Fruit fly (Drosophila melanogaster) whole organism, embryonic: Measurements from ENCODE around the gene CG13670.
A peak's percentile ranks its signal among the peaks of the same experiment; 100 is the strongest.

Experiments
- Ada2b ChIP-seq: fragments of 200-800 bp; sonication (Bioruptor generic); IDR thresholded peaks from 2 replicates; pipeline ENCODE4 v1.3.6; 2022; ENCODE audit warnings: missing biosample characterization, missing genetic modification characterization
- Atf3 ChIP-seq: fragments of 200-800 bp; sonication (Bioruptor generic); optimal IDR thresholded peaks from 3 replicates; lab custom pipeline; 2016; ENCODE audit warnings: missing biosample characterization, missing genetic modification characterization
- BEAF-32 ChIP-seq: fragments of 200-800 bp; sonication (Bioruptor generic); optimal IDR thresholded peaks from 3 replicates; lab custom pipeline; 2017; ENCODE audit warnings: missing biosample characterization, missing genetic modification characterization, mild to moderate bottlenecking, moderate library complexity, missing genetic modification reagents
- Bgb ChIP-seq: fragments of 200-800 bp; sonication (Bioruptor generic); IDR thresholded peaks from 2 replicates; pipeline ENCODE4 v1.3.6; 2022; ENCODE audit warnings: missing biosample characterization, missing genetic modification characterization; ENCODE audit not compliant: partially characterized antibody
- CG1024 ChIP-seq: fragments of 200-800 bp; sonication (Bioruptor generic); IDR thresholded peaks from 2 replicates; pipeline ENCODE4 v1.3.6; 2022; ENCODE audit warnings: missing biosample characterization, missing genetic modification characterization
- CG11696 ChIP-seq: fragments of 200-800 bp; sonication (Bioruptor generic); IDR thresholded peaks from 2 replicates; pipeline ENCODE4 v1.3.6; 2022; ENCODE audit warnings: missing biosample characterization, missing genetic modification characterization
- CG12155 ChIP-seq: fragments of 200-800 bp; sonication (Bioruptor generic); optimal IDR thresholded peaks from 3 replicates; lab custom pipeline; 2016; ENCODE audit warnings: missing biosample characterization, missing genetic modification characterization
- CG12744 ChIP-seq: fragments of 200-800 bp; sonication (Bioruptor generic); optimal IDR thresholded peaks from 2 replicates; lab custom pipeline; 2016; ENCODE audit warnings: missing biosample characterization, missing genetic modification characterization
- CG13624 ChIP-seq: fragments of 200-800 bp; sonication (Bioruptor generic); optimal IDR thresholded peaks from 2 replicates; lab custom pipeline; 2016; ENCODE audit warnings: missing biosample characterization, missing genetic modification characterization
- CG30403 ChIP-seq: fragments of 200-800 bp; sonication (Bioruptor generic); optimal IDR thresholded peaks from 3 replicates; lab custom pipeline; 2016; ENCODE audit warnings: missing biosample characterization, missing genetic modification characterization
- CG32532 ChIP-seq: fragments of 200-800 bp; sonication (Bioruptor generic); IDR thresholded peaks from 2 replicates; pipeline ENCODE4 v1.3.6; 2022; ENCODE audit warnings: missing biosample characterization, missing genetic modification characterization
- CG34422 ChIP-seq: fragments of 200-800 bp; sonication (Bioruptor generic); IDR thresholded peaks from 3 replicates; pipeline ENCODE4 v1.3.6; 2022; ENCODE audit warnings: missing biosample characterization, missing genetic modification characterization
- CG8765 ChIP-seq: fragments of 200-800 bp; sonication (Bioruptor generic); IDR thresholded peaks from 2 replicates; pipeline ENCODE4 v1.3.6; 2022; ENCODE audit warnings: missing biosample characterization, missing genetic modification characterization
- CG8944 ChIP-seq: fragments of 200-800 bp; sonication (Bioruptor generic); optimal IDR thresholded peaks from 3 replicates; lab custom pipeline; 2016; ENCODE audit warnings: missing biosample characterization, missing genetic modification characterization
- Ets97D ChIP-seq: fragments of 200-800 bp; sonication (Bioruptor generic); optimal IDR thresholded peaks from 3 replicates; lab custom pipeline; 2016; ENCODE audit warnings: missing biosample characterization, missing genetic modification characterization
- Gug ChIP-seq: fragments of 200-800 bp; sonication (Bioruptor generic); IDR thresholded peaks from 4 replicates; pipeline ENCODE4 v1.3.6; 2022; ENCODE audit warnings: missing biosample characterization, missing genetic modification characterization
- HLH54F ChIP-seq: fragments of 200-800 bp; sonication (Bioruptor generic); optimal IDR thresholded peaks from 3 replicates; lab custom pipeline; 2016; ENCODE audit warnings: missing biosample characterization, missing genetic modification characterization
- HmgZ ChIP-seq: fragments of 200-800 bp; sonication (Bioruptor generic); optimal IDR thresholded peaks from 2 replicates; lab custom pipeline; 2018; ENCODE audit warnings: missing biosample characterization, mild to moderate bottlenecking, missing genetic modification characterization
- Hr51 ChIP-seq, 2 experiments: fragments of 200-800 bp; sonication (Bioruptor generic); optimal IDR thresholded peaks; 2 replicates in 1 of 2; 3 replicates in 1 of 2; lab custom pipeline; 2016 to 2018; ENCODE audit warnings: missing biosample characterization in 2 of 2, missing genetic modification characterization in 2 of 2, mild to moderate bottlenecking in 1 of 2, moderate library complexity in 1 of 2
- Med ChIP-seq: fragments of 200-800 bp; sonication (Bioruptor generic); peaks from one replicate; lab custom pipeline; 2016; ENCODE audit warnings: missing biosample characterization, missing genetic modification characterization, mild to moderate bottlenecking, inconsistent platforms, moderate library complexity
- Mes4 ChIP-seq: fragments of 200-800 bp; sonication (Bioruptor generic); optimal IDR thresholded peaks from 2 replicates; lab custom pipeline; 2016; ENCODE audit warnings: missing biosample characterization, missing genetic modification characterization
- Neu2 ChIP-seq: fragments of 200-800 bp; sonication (Bioruptor generic); optimal IDR thresholded peaks from 3 replicates; lab custom pipeline; 2016; ENCODE audit warnings: missing biosample characterization, missing genetic modification characterization, borderline replicate concordance
- Opbp ChIP-seq: fragments of 200-800 bp; sonication (Bioruptor generic); IDR thresholded peaks from 3 replicates; pipeline ENCODE4 v1.3.6; 2022; ENCODE audit warnings: missing biosample characterization, missing genetic modification characterization; ENCODE audit not compliant: partially characterized antibody
- Vsx1 ChIP-seq: fragments of 200-800 bp; sonication (Bioruptor generic); optimal IDR thresholded peaks from 2 replicates; lab custom pipeline; 2017; ENCODE audit warnings: missing biosample characterization, mild to moderate bottlenecking, missing genetic modification characterization, missing genetic modification reagents
- btn ChIP-seq: fragments of 200-800 bp; sonication (Bioruptor generic); optimal IDR thresholded peaks from 2 replicates; lab custom pipeline; 2016; ENCODE audit warnings: missing biosample characterization, missing genetic modification characterization
- dan ChIP-seq: fragments of 200-800 bp; sonication (Bioruptor generic); IDR thresholded peaks from 2 replicates; pipeline ENCODE4 v1.3.6; 2022; ENCODE audit warnings: missing biosample characterization, missing genetic modification characterization
- danr ChIP-seq: fragments of 200-800 bp; sonication (Bioruptor generic); IDR thresholded peaks from 2 replicates; pipeline ENCODE4 v1.3.6; 2022; ENCODE audit warnings: missing biosample characterization, missing genetic modification characterization
- exex ChIP-seq: fragments of 200-800 bp; sonication (Bioruptor generic); optimal IDR thresholded peaks from 4 replicates; lab custom pipeline; 2018; ENCODE audit warnings: missing biosample characterization, mild to moderate bottlenecking, missing genetic modification characterization, moderate library complexity
- fd3F ChIP-seq: fragments of 200-800 bp; sonication (Bioruptor generic); optimal IDR thresholded peaks from 2 replicates; lab custom pipeline; 2018; ENCODE audit warnings: missing biosample characterization, mild to moderate bottlenecking, missing genetic modification characterization, moderate library complexity
- ftz-f1 ChIP-seq: fragments of 200-800 bp; sonication (Bioruptor generic); optimal IDR thresholded peaks from 2 replicates; lab custom pipeline; 2016; ENCODE audit warnings: missing biosample characterization, missing genetic modification characterization
- gfzf ChIP-seq: fragments of 200-800 bp; sonication (Bioruptor generic); optimal IDR thresholded peaks from 2 replicates; lab custom pipeline; 2016; ENCODE audit warnings: missing biosample characterization, mild to moderate bottlenecking, missing genetic modification characterization, moderate library complexity
- ham ChIP-seq: fragments of 200-800 bp; sonication (Bioruptor generic); IDR thresholded peaks from 2 replicates; pipeline ENCODE4 v1.3.6; 2022; ENCODE audit warnings: missing biosample characterization, missing genetic modification characterization
- jing ChIP-seq: fragments of 200-800 bp; sonication (Bioruptor generic); optimal IDR thresholded peaks from 2 replicates; lab custom pipeline; 2018; ENCODE audit warnings: missing biosample characterization, mild to moderate bottlenecking, missing genetic modification characterization
- ken ChIP-seq: fragments of 200-800 bp; sonication (Bioruptor generic); IDR thresholded peaks from 3 replicates; pipeline ENCODE4 v1.3.6; 2022; ENCODE audit warnings: missing biosample characterization, missing genetic modification characterization
- lab ChIP-seq: fragments of 200-800 bp; sonication (Bioruptor generic); optimal IDR thresholded peaks from 3 replicates; lab custom pipeline; 2017; ENCODE audit warnings: missing biosample characterization, missing genetic modification characterization, mild to moderate bottlenecking, moderate library complexity, missing genetic modification reagents
- nerfin-2 ChIP-seq: fragments of 200-800 bp; sonication (Bioruptor generic); IDR thresholded peaks from 2 replicates; pipeline ENCODE4 v1.3.6; 2022; ENCODE audit warnings: missing biosample characterization, missing genetic modification characterization; ENCODE audit not compliant: partially characterized antibody
- onecut ChIP-seq: fragments of 200-800 bp; sonication (Bioruptor generic); IDR thresholded peaks from 2 replicates; pipeline ENCODE4 v1.3.6; 2022; ENCODE audit warnings: missing biosample characterization, missing genetic modification characterization
- otp ChIP-seq: fragments of 200-800 bp; sonication (Bioruptor generic); IDR thresholded peaks from 3 replicates; pipeline ENCODE4, ENCODE4 v1.3.6; 2022; ENCODE audit warnings: missing biosample characterization, missing genetic modification characterization
- p53 ChIP-seq: fragments of 200-800 bp; sonication (Bioruptor generic); optimal IDR thresholded peaks from 2 replicates; lab custom pipeline; 2016; ENCODE audit warnings: missing biosample characterization, missing genetic modification characterization
- pb ChIP-seq: fragments of 200-800 bp; sonication (Bioruptor generic); optimal IDR thresholded peaks from 3 replicates; lab custom pipeline; 2016; ENCODE audit warnings: missing biosample characterization, missing genetic modification characterization
- phol ChIP-seq: fragments of 200-800 bp; sonication (Bioruptor generic); optimal IDR thresholded peaks from 3 replicates; lab custom pipeline; 2018; ENCODE audit warnings: missing biosample characterization, mild to moderate bottlenecking, missing genetic modification characterization, moderate library complexity
- pnt ChIP-seq: fragments of 200-800 bp; sonication (Bioruptor generic); optimal IDR thresholded peaks from 3 replicates; lab custom pipeline; 2016; ENCODE audit warnings: missing biosample characterization, missing genetic modification characterization
- pros ChIP-seq: fragments of 200-800 bp; sonication (Bioruptor generic); optimal IDR thresholded peaks from 3 replicates; lab custom pipeline; 2019; ENCODE audit warnings: missing biosample characterization, mild to moderate bottlenecking, missing genetic modification characterization, moderate library complexity
- pzg ChIP-seq: fragments of 200-800 bp; sonication (Bioruptor generic); optimal IDR thresholded peaks from 3 replicates; lab custom pipeline; 2018; ENCODE audit warnings: missing biosample characterization, mild to moderate bottlenecking, missing genetic modification characterization, moderate library complexity
- run ChIP-seq: fragments of 200-800 bp; sonication (Bioruptor generic); optimal IDR thresholded peaks from 3 replicates; lab custom pipeline; 2018; ENCODE audit warnings: missing biosample characterization, mild to moderate bottlenecking, missing genetic modification characterization
- sc ChIP-seq, 3 experiments: fragments of >200 bp in 2 of 3; fragments of 200-800 bp in 1 of 3; sonication (Bioruptor generic) in 1 of 3; optimal IDR thresholded peaks; 2 replicates in 2 of 3; 3 replicates in 1 of 3; lab custom pipeline; 2017; ENCODE audit warnings: mild to moderate bottlenecking in 1 of 3, missing biosample characterization in 1 of 3, missing genetic modification characterization in 1 of 3, missing genetic modification reagents in 1 of 3
- stc ChIP-seq: fragments of 200-800 bp; sonication (Bioruptor generic); IDR thresholded peaks from 2 replicates; pipeline ENCODE4 v1.3.6; 2022; ENCODE audit warnings: missing biosample characterization, missing genetic modification characterization
- tup ChIP-seq: fragments of 200-800 bp; sonication (Bioruptor generic); optimal IDR thresholded peaks from 2 replicates; lab custom pipeline; 2016; ENCODE audit warnings: missing biosample characterization, mild to moderate bottlenecking, missing genetic modification characterization, moderate library complexity

Gene CG13670

dm6 chr3L:8315141-8315816 is 5.3 kb upstream of the CG13670 start, which contains the start of gene Cpsf6 (continued):
- TF ChIP-seq sc (optimal IDR thresholded peaks at IDR 0.05; lab: Kevin White, UChicago), result no peak
- no peak for TF ChIP-seq sc (GFP tag; optimal IDR thresholded peaks at IDR 0.05; lab: Kevin White, UChicago)
- TF ChIP-seq Atf3 (GFP tag; lab: Kevin White, UChicago), result peak; percentile 37
- TF ChIP-seq nerfin-2 (GFP tag; lab: Robert Waterston, UW), result 0 out of 2 replicates have a peak, but pooled peaks have one; percentile 18
- peak; percentile 96 for TF ChIP-seq CG34422
- TF ChIP-seq Vsx1, result peak; percentile 8
- TF ChIP-seq Bgb, result peak; percentile 31; the same call in 1 of the 2 replicates
- no peak for TF ChIP-seq HLH54F (GFP tag; lab: Kevin White, UChicago)
- TF ChIP-seq danr (GFP tag; lab: Robert Waterston, UW), result no peak
- no peak for TF ChIP-seq CG13624
- TF ChIP-seq ftz-f1 (GFP tag; lab: Kevin White, UChicago), result no peak
- TF ChIP-seq Med (GFP tag; lab: Kevin White, UChicago), result peak; percentile 50
- TF ChIP-seq CG11696 (GFP tag; lab: Robert Waterston, UW), result no peak
- no peak for TF ChIP-seq pb
- TF ChIP-seq gfzf (GFP tag; lab: Kevin White, UChicago), result peak; percentile 79
- TF ChIP-seq stc (GFP tag; lab: Robert Waterston, UW), result no peak
- TF ChIP-seq phol (tag; lab: Kevin White, UChicago), result peak; percentile 98
- 0 out of 2 replicates have a peak, but pooled peaks have one; percentile 14 for TF ChIP-seq CG1024 (GFP tag; lab: Robert Waterston, UW)
- 0 out of 2 replicates have a peak, but pooled peaks have one; percentile 10 for TF ChIP-seq onecut (GFP tag; lab: Robert Waterston, UW)
- peak; percentile 44 for TF ChIP-seq CG12155 (GFP tag; lab: Kevin White, UChicago)
- TF ChIP-seq Mes4 (GFP tag; lab: Kevin White, UChicago), result no peak
- TF ChIP-seq Ada2b (GFP tag; lab: Robert Waterston, UW), result peak; percentile 67
- TF ChIP-seq ken (GFP tag; lab: Robert Waterston, UW), result peak; percentile 43; the same call in 1 of the 3 replicates
- peak; percentile 2 for TF ChIP-seq exex (tag; lab: Kevin White, UChicago)
- peak; percentile 53 for TF ChIP-seq HmgZ (tag; lab: Kevin White, UChicago)
- peak; percentile 79 for TF ChIP-seq pzg (GFP tag; lab: Kevin White, UChicago)
- no peak for TF ChIP-seq btn (GFP tag; lab: Kevin White, UChicago)
- peak; percentile 60 for TF ChIP-seq pros (GFP tag; lab: Kevin White, UChicago)
- no peak for TF ChIP-seq Gug
- peak; percentile 50; the same call in 1 of the 2 replicates for TF ChIP-seq CG8765 (GFP tag; lab: Robert Waterston, UW)
- no peak for TF ChIP-seq dan (GFP tag; lab: Robert Waterston, UW)
- TF ChIP-seq Neu2, result no peak
- peak; percentile 49 for TF ChIP-seq Ets97D (GFP tag; lab: Kevin White, UChicago)
- TF ChIP-seq Hr51 (GFP tag; optimal IDR thresholded peaks at IDR 0.05; lab: Kevin White, UChicago), result peak; percentile 29 to 72
- TF ChIP-seq lab (GFP tag; lab: Kevin White, UChicago), result peak; percentile 63
- no peak for TF ChIP-seq jing (GFP tag; lab: Kevin White, UChicago)
- peak; percentile 62 for TF ChIP-seq fd3F (GFP tag; lab: Kevin White, UChicago)
- TF ChIP-seq ham (GFP tag; lab: Robert Waterston, UW), result no peak
- TF ChIP-seq CG12744 (GFP tag; lab: Kevin White, UChicago), result no peak
- no peak for TF ChIP-seq tup (GFP tag; lab: Kevin White, UChicago)
- no peak for TF ChIP-seq pnt
- TF ChIP-seq Opbp (GFP tag; lab: Robert Waterston, UW), result no peak
- peak; percentile 72 for TF ChIP-seq CG32532
- no peak for TF ChIP-seq run (tag; lab: Kevin White, UChicago)
- no peak for TF ChIP-seq otp (GFP tag; lab: Robert Waterston, UW)
- peak; percentile 6 for TF ChIP-seq CG8944 (GFP tag; lab: Kevin White, UChicago)
- peak; percentile 70 for TF ChIP-seq CG30403 (GFP tag; lab: Kevin White, UChicago)
- no peak for TF ChIP-seq p53 (GFP tag; lab: Kevin White, UChicago)
- peak; percentile 54 for TF ChIP-seq BEAF-32
